Worm (Caenorhabditis elegans): Measurements from ENCODE around the gene F35G12.7.

Gene F35G12.7

ce11 chrIII:4601286-4601685 is 14.2 kb upstream of the F35G12.7 start:
- TF ChIP-seq fax-1 (tag; optimal IDR thresholded peaks at IDR 0.05), result no peak
- no peak for TF ChIP-seq mec-3 (tag; optimal IDR thresholded peaks at IDR 0.05; ENCODE audit: borderline replicate concordance)
- no peak for TF ChIP-seq nfya-1 (tag; optimal IDR thresholded peaks at IDR 0.05)
- no peak for TF ChIP-seq T23F11.4 (GFP tag; optimal IDR thresholded peaks at IDR 0.05)
- no peak for TF ChIP-seq ref-2 (tag; optimal IDR thresholded peaks at IDR 0.05)
- TF ChIP-seq unc-55 (GFP tag; optimal IDR thresholded peaks at IDR 0.05), result no peak
- TF ChIP-seq ceh-45 (GFP tag; IDR thresholded peaks at IDR 0.05), result no peak

ce11 chrIII:4600139-4600762 is 13.1 kb upstream of the F35G12.7 start, which contains the start of gene mab-21:
Gene mab-21 (plus strand): TSS chrIII:4600753.
- TF ChIP-seq unc-55 (GFP tag; optimal IDR thresholded peaks at IDR 0.05), result peak; percentile 25
- TF ChIP-seq eyg-1 (tag; optimal IDR thresholded peaks at IDR 0.05), result no peak
- peak; percentile 70 for TF ChIP-seq elt-2 (tag; optimal IDR thresholded peaks at IDR 0.05)

- no peak for TF ChIP-seq K09A11.1 (tag; optimal IDR thresholded peaks at IDR 0.05; ENCODE audit: insufficient read depth)
- no peak for TF ChIP-seq che-1 (tag; optimal IDR thresholded peaks at IDR 0.05)
- no peak for TF ChIP-seq zip-5 (tag; optimal IDR thresholded peaks at IDR 0.05)
- no peak for TF ChIP-seq nhr-11 (tag; optimal IDR thresholded peaks at IDR 0.05)
- TF ChIP-seq pax-1 (tag; optimal IDR thresholded peaks at IDR 0.05), result no peak
- no peak for TF ChIP-seq T23F11.4 (GFP tag; optimal IDR thresholded peaks at IDR 0.05)
- no peak for TF ChIP-seq ceh-24 (tag; optimal IDR thresholded peaks at IDR 0.05)
- no peak for TF ChIP-seq tbx-2 (tag; optimal IDR thresholded peaks at IDR 0.05)
- no peak for TF ChIP-seq ceh-34 (tag; optimal IDR thresholded peaks at IDR 0.05)
- TF ChIP-seq ttx-3 (tag; optimal IDR thresholded peaks at IDR 0.05), result no peak
- no peak for TF ChIP-seq ama-1 (optimal IDR thresholded peaks at IDR 0.05)
- TF ChIP-seq pat-9 (tag; optimal IDR thresholded peaks at IDR 0.05), result no peak
- no peak for TF ChIP-seq ceh-2 (tag; optimal IDR thresholded peaks at IDR 0.05)
- TF ChIP-seq F13H6.1 (tag; optimal IDR thresholded peaks at IDR 0.05), result no peak
- no peak for TF ChIP-seq unc-42 (tag; optimal IDR thresholded peaks at IDR 0.05)
- TF ChIP-seq fkh-6 (tag; optimal IDR thresholded peaks at IDR 0.05), result no peak
These were observed 8.7 kb upstream of the F35G12.7 start, which contains the start of gene asb-1 for ce11 chrIII:4595771-4596227. Gene asb-1 (minus strand): TSS chrIII:4595821.

ce11 chrIII:4594762-4595523 is 7.8 kb upstream of the F35G12.7 start:
- TF ChIP-seq ahr-1 (tag; optimal IDR thresholded peaks at IDR 0.05), result no peak
- no peak for TF ChIP-seq ets-4 (tag; optimal IDR thresholded peaks at IDR 0.05)
- TF ChIP-seq dmd-4 (tag; optimal IDR thresholded peaks at IDR 0.05; ENCODE audit: borderline replicate concordance), result no peak
- TF ChIP-seq lin-11 (tag; optimal IDR thresholded peaks at IDR 0.05), result no peak
- TF ChIP-seq Y22D7AL.16 (tag; optimal IDR thresholded peaks at IDR 0.05), result no peak
- no peak for TF ChIP-seq fax-1 (tag; optimal IDR thresholded peaks at IDR 0.05)
- TF ChIP-seq nhr-11 (tag; optimal IDR thresholded peaks at IDR 0.05), result no peak

- TF ChIP-seq F13H6.1 (tag; optimal IDR thresholded peaks at IDR 0.05), result no peak
- TF ChIP-seq nfya-1 (tag; optimal IDR thresholded peaks at IDR 0.05), result no peak
- no peak for TF ChIP-seq ceh-2 (tag; optimal IDR thresholded peaks at IDR 0.05)
- no peak for TF ChIP-seq pax-1 (tag; optimal IDR thresholded peaks at IDR 0.05)
- no peak for TF ChIP-seq ceh-6 (GFP tag; optimal IDR thresholded peaks at IDR 0.05)
- no peak for TF ChIP-seq tbx-7 (tag; optimal IDR thresholded peaks at IDR 0.05)
- no peak for TF ChIP-seq Y22D7AL.16 (tag; optimal IDR thresholded peaks at IDR 0.05)
- TF ChIP-seq ets-4 (tag; optimal IDR thresholded peaks at IDR 0.05), result no peak
- TF ChIP-seq ahr-1 (tag; optimal IDR thresholded peaks at IDR 0.05), result no peak
- no peak for TF ChIP-seq che-1 (tag; optimal IDR thresholded peaks at IDR 0.05)
- TF ChIP-seq ceh-14 (tag; optimal IDR thresholded peaks at IDR 0.05), result no peak
- TF ChIP-seq tbx-2 (tag; optimal IDR thresholded peaks at IDR 0.05), result no peak
- TF ChIP-seq dmd-4 (tag; optimal IDR thresholded peaks at IDR 0.05; ENCODE audit: borderline replicate concordance), result no peak
- no peak for TF ChIP-seq ceh-24 (tag; optimal IDR thresholded peaks at IDR 0.05)
- no peak for TF ChIP-seq zip-5 (tag; optimal IDR thresholded peaks at IDR 0.05)
- TF ChIP-seq syd-9 (tag; optimal IDR thresholded peaks at IDR 0.05), result no peak
- TF ChIP-seq pros-1 (tag; optimal IDR thresholded peaks at IDR 0.05), result no peak
- no peak for TF ChIP-seq fkh-10 (GFP tag; optimal IDR thresholded peaks at IDR 0.05)
- TF ChIP-seq hlh-30 (tag; optimal IDR thresholded peaks at IDR 0.05; ENCODE audit: insufficient read depth), result no peak
- TF ChIP-seq nhr-232 (tag; optimal IDR thresholded peaks at IDR 0.05), result no peak
These were observed 7.2 kb upstream of the F35G12.7 start, which contains the start of gene apc-11 for ce11 chrIII:4594324-4594723. Gene apc-11 (minus strand): TSS chrIII:4594424.
